Fruit fly (Drosophila melanogaster) whole organism, embryonic: ENCODE results near the gene Acp63F.

ENCODE experiments used
- Ada2b ChIP-seq: fragments of 200-800 bp; sonication (Bioruptor generic); IDR thresholded peaks from 2 replicates; pipeline ENCODE4 v1.3.6; 2022; ENCODE audit warnings: missing biosample characterization, missing genetic modification characterization
- Bdp1 ChIP-seq: fragments of 200-800 bp; sonication (Bioruptor generic); optimal IDR thresholded peaks from 3 replicates; lab custom pipeline; 2016; ENCODE audit warnings: missing biosample characterization, missing genetic modification characterization
- CG10267 ChIP-seq: fragments of 200-800 bp; sonication (Bioruptor generic); optimal IDR thresholded peaks from 2 replicates; lab custom pipeline; 2018; ENCODE audit warnings: missing biosample characterization, mild to moderate bottlenecking, missing genetic modification characterization, moderate library complexity
- CG10274 ChIP-seq: fragments of 200-800 bp; sonication (Bioruptor generic); optimal IDR thresholded peaks from 3 replicates; lab custom pipeline; 2017; ENCODE audit warnings: missing biosample characterization, mild to moderate bottlenecking, missing genetic modification characterization
- CG14667 ChIP-seq: fragments of 200-800 bp; sonication (Bioruptor generic); IDR thresholded peaks from 2 replicates; pipeline ENCODE4 v1.3.6; 2022; ENCODE audit warnings: missing biosample characterization, missing genetic modification characterization
- CG15514 ChIP-seq: fragments of 200-800 bp; sonication (Bioruptor generic); optimal IDR thresholded peaks from 3 replicates; lab custom pipeline; 2017; ENCODE audit warnings: missing biosample characterization, missing genetic modification characterization, mild to moderate bottlenecking, moderate library complexity, missing genetic modification reagents
- CG16815 ChIP-seq: fragments of 200-800 bp; sonication (Bioruptor generic); optimal IDR thresholded peaks from 3 replicates; lab custom pipeline; 2017; ENCODE audit warnings: missing biosample characterization, mild to moderate bottlenecking, missing genetic modification characterization
- CG18476 ChIP-seq: fragments of 200-800 bp; sonication (Bioruptor generic); optimal IDR thresholded peaks from 2 replicates; lab custom pipeline; 2016; ENCODE audit warnings: missing biosample characterization, mild to moderate bottlenecking, missing genetic modification characterization
- CG18599 ChIP-seq: fragments of 200-800 bp; sonication (Bioruptor generic); optimal IDR thresholded peaks from 3 replicates; lab custom pipeline; 2017; ENCODE audit warnings: missing biosample characterization, missing genetic modification characterization, mild to moderate bottlenecking, moderate library complexity, missing genetic modification reagents
- CG30431 ChIP-seq: fragments of 200-800 bp; sonication (Bioruptor generic); optimal IDR thresholded peaks from 2 replicates; lab custom pipeline; 2017; ENCODE audit warnings: missing biosample characterization, missing genetic modification characterization
- CG31441 ChIP-seq: fragments of 200-800 bp; sonication (Bioruptor generic); IDR thresholded peaks from 2 replicates; pipeline ENCODE4 v1.3.6; 2022; ENCODE audit warnings: missing biosample characterization, missing genetic modification characterization
- CG32772 ChIP-seq: fragments of 200-800 bp; sonication (Bioruptor generic); IDR thresholded peaks from 2 replicates; pipeline ENCODE4 v1.3.6; 2022; ENCODE audit warnings: missing biosample characterization, missing genetic modification characterization
- CG34224 ChIP-seq: fragments of 200-800 bp; sonication (Bioruptor generic); IDR thresholded peaks from 3 replicates; pipeline ENCODE4 v1.3.6; 2022; ENCODE audit warnings: missing biosample characterization, missing genetic modification characterization; ENCODE audit not compliant: partially characterized antibody
- CG4404 ChIP-seq: fragments of 200-800 bp; sonication (Bioruptor generic); IDR thresholded peaks from 2 replicates; pipeline ENCODE4 v1.3.6; 2022; ENCODE audit warnings: missing biosample characterization, missing genetic modification characterization
- CG6765 ChIP-seq: fragments of 200-800 bp; sonication (Bioruptor generic); optimal IDR thresholded peaks from 3 replicates; lab custom pipeline; 2017; ENCODE audit warnings: missing biosample characterization, mild to moderate bottlenecking, missing genetic modification characterization
- CG7372 ChIP-seq: fragments of 200-800 bp; sonication (Bioruptor generic); IDR thresholded peaks from 2 replicates; pipeline ENCODE4 v1.3.6; 2022; ENCODE audit warnings: missing biosample characterization, missing genetic modification characterization
- CG8944 ChIP-seq: fragments of 200-800 bp; sonication (Bioruptor generic); optimal IDR thresholded peaks from 3 replicates; lab custom pipeline; 2016; ENCODE audit warnings: missing biosample characterization, missing genetic modification characterization
- D19A ChIP-seq: fragments of 200-800 bp; optimal IDR thresholded peaks from 3 replicates; lab custom pipeline; 2019; ENCODE audit warnings: missing biosample characterization, mild to moderate bottlenecking, missing genetic modification characterization, moderate library complexity
- Dll ChIP-seq: fragments of 200-800 bp; sonication (Bioruptor generic); IDR thresholded peaks from 4 replicates; pipeline ENCODE4 v1.3.6; 2022; ENCODE audit warnings: missing biosample characterization, missing genetic modification characterization; ENCODE audit not compliant: partially characterized antibody
- Doc2 ChIP-seq: fragments of 200-800 bp; sonication (Bioruptor generic); IDR thresholded peaks from 2 replicates; pipeline ENCODE4 v1.3.6; 2022; ENCODE audit warnings: missing biosample characterization, missing genetic modification characterization
- Drgx ChIP-seq: fragments of 200-800 bp; sonication (Bioruptor generic); IDR thresholded peaks from 2 replicates; pipeline ENCODE4 v1.3.6; 2022; ENCODE audit warnings: missing biosample characterization, missing genetic modification characterization
- Hmx ChIP-seq: fragments of 200-800 bp; sonication (Bioruptor generic); optimal IDR thresholded peaks from 2 replicates; lab custom pipeline; 2016; ENCODE audit warnings: missing biosample characterization, missing genetic modification characterization
- Lim3 ChIP-seq: fragments of 200-800 bp; sonication (Bioruptor generic); IDR thresholded peaks from 2 replicates; pipeline ENCODE4 v1.3.6; 2022; ENCODE audit warnings: missing biosample characterization, missing genetic modification characterization
- Mad ChIP-seq: fragments of 200-800 bp; sonication (Bioruptor generic); optimal IDR thresholded peaks from 2 replicates; lab custom pipeline; 2016; ENCODE audit warnings: missing biosample characterization, missing genetic modification characterization
- Med ChIP-seq: fragments of 200-800 bp; sonication (Bioruptor generic); peaks from one replicate; lab custom pipeline; 2016; ENCODE audit warnings: missing biosample characterization, missing genetic modification characterization, mild to moderate bottlenecking, inconsistent platforms, moderate library complexity
- Meics ChIP-seq: fragments of 200-800 bp; sonication (Bioruptor generic); optimal IDR thresholded peaks from 2 replicates; lab custom pipeline; 2017; ENCODE audit warnings: missing biosample characterization, mild to moderate bottlenecking, missing genetic modification characterization
- Oli ChIP-seq: fragments of 200-800 bp; sonication (Bioruptor generic); optimal IDR thresholded peaks from 2 replicates; lab custom pipeline; 2018; ENCODE audit warnings: missing biosample characterization, mild to moderate bottlenecking, missing genetic modification characterization, moderate library complexity
- Opbp ChIP-seq: fragments of 200-800 bp; sonication (Bioruptor generic); IDR thresholded peaks from 3 replicates; pipeline ENCODE4 v1.3.6; 2022; ENCODE audit warnings: missing biosample characterization, missing genetic modification characterization; ENCODE audit not compliant: partially characterized antibody
- Optix ChIP-seq: fragments of 200-800 bp; sonication (Bioruptor generic); IDR thresholded peaks from 3 replicates; pipeline ENCODE4 v1.3.6; 2022; ENCODE audit warnings: missing biosample characterization, missing genetic modification characterization
- PHDP ChIP-seq: fragments of 200-800 bp; sonication (Bioruptor generic); optimal IDR thresholded peaks from 3 replicates; lab custom pipeline; 2018; ENCODE audit warnings: missing biosample characterization, mild to moderate bottlenecking, missing genetic modification characterization, moderate library complexity
- Ptx1 ChIP-seq: fragments of 200-800 bp; sonication (Bioruptor generic); IDR thresholded peaks from 2 replicates; pipeline ENCODE4 v1.3.6; 2022; ENCODE audit warnings: missing biosample characterization, missing genetic modification characterization
- Scr ChIP-seq: fragments of 200-800 bp; sonication (Bioruptor generic); IDR thresholded peaks from 2 replicates; pipeline ENCODE4 v1.3.6; 2022; ENCODE audit warnings: missing biosample characterization, missing genetic modification characterization; ENCODE audit not compliant: partially characterized antibody
- ash1 ChIP-seq: fragments of 200-800 bp; sonication (Bioruptor generic); optimal IDR thresholded peaks from 2 replicates; lab custom pipeline; 2018; ENCODE audit warnings: missing biosample characterization, mild to moderate bottlenecking, missing genetic modification characterization
- bowl ChIP-seq: fragments of 200-800 bp; sonication (Bioruptor generic); IDR thresholded peaks from 2 replicates; pipeline ENCODE4 v1.3.6; 2022; ENCODE audit warnings: missing biosample characterization, missing genetic modification characterization
- cas ChIP-seq: fragments of 200-800 bp; sonication (Bioruptor generic); IDR thresholded peaks from 2 replicates; pipeline ENCODE4 v1.3.6; 2022; ENCODE audit warnings: missing biosample characterization, missing genetic modification characterization
- ci ChIP-seq: fragments of 200-800 bp; sonication (Bioruptor generic); IDR thresholded peaks from 3 replicates; pipeline ENCODE4 v1.3.6; 2022; ENCODE audit warnings: missing biosample characterization, missing genetic modification characterization
- crp ChIP-seq, 2 experiments: fragments of 200-800 bp; sonication (Bioruptor generic); optimal IDR thresholded peaks; 2 replicates in 1 of 2; 3 replicates in 1 of 2; lab custom pipeline; 2017; ENCODE audit warnings: missing biosample characterization in 2 of 2, missing genetic modification characterization in 2 of 2, mild to moderate bottlenecking in 1 of 2, moderate library complexity in 1 of 2
- da ChIP-seq: fragments of 200-800 bp; sonication (Bioruptor generic); optimal IDR thresholded peaks from 2 replicates; lab custom pipeline; 2016; ENCODE audit warnings: missing biosample characterization, missing genetic modification characterization
- grau ChIP-seq: fragments of 200-800 bp; optimal IDR thresholded peaks from 3 replicates; lab custom pipeline; 2019; ENCODE audit warnings: missing biosample characterization, mild to moderate bottlenecking, missing genetic modification characterization, moderate library complexity
- mld ChIP-seq: fragments of 200-800 bp; sonication (Bioruptor generic); IDR thresholded peaks from 3 replicates; pipeline ENCODE4 v1.3.6; 2022; ENCODE audit warnings: missing biosample characterization, missing genetic modification characterization; ENCODE audit not compliant: partially characterized antibody
- p53 ChIP-seq: fragments of 200-800 bp; sonication (Bioruptor generic); optimal IDR thresholded peaks from 2 replicates; lab custom pipeline; 2016; ENCODE audit warnings: missing biosample characterization, missing genetic modification characterization
- peb ChIP-seq: fragments of 200-800 bp; sonication (Bioruptor generic); IDR thresholded peaks from 2 replicates; pipeline ENCODE4 v1.3.6; 2022; ENCODE audit warnings: missing biosample characterization, missing genetic modification characterization
- pfk ChIP-seq: fragments of 200-800 bp; sonication (Bioruptor generic); optimal IDR thresholded peaks from 2 replicates; lab custom pipeline; 2018; ENCODE audit warnings: missing biosample characterization, mild to moderate bottlenecking, missing genetic modification characterization, moderate library complexity
- salm ChIP-seq: fragments of 200-800 bp; sonication (Bioruptor generic); optimal IDR thresholded peaks from 2 replicates; lab custom pipeline; 2018; ENCODE audit warnings: missing biosample characterization, mild to moderate bottlenecking, missing genetic modification characterization
- sc ChIP-seq, 3 experiments: fragments of >200 bp in 2 of 3; fragments of 200-800 bp in 1 of 3; sonication (Bioruptor generic) in 1 of 3; optimal IDR thresholded peaks; 2 replicates in 2 of 3; 3 replicates in 1 of 3; lab custom pipeline; 2017; ENCODE audit warnings: mild to moderate bottlenecking in 1 of 3, missing biosample characterization in 1 of 3, missing genetic modification characterization in 1 of 3, missing genetic modification reagents in 1 of 3
- sisA ChIP-seq: fragments of 200-800 bp; sonication (Bioruptor generic); IDR thresholded peaks from 2 replicates; pipeline ENCODE4 v1.3.6; 2022; ENCODE audit warnings: missing biosample characterization, missing genetic modification characterization
- sna ChIP-seq: fragments of 200-800 bp; sonication (Bioruptor generic); IDR thresholded peaks from 2 replicates; pipeline ENCODE4 v1.3.6; 2022; ENCODE audit warnings: missing biosample characterization, missing genetic modification characterization; ENCODE audit not compliant: partially characterized antibody
- sr ChIP-seq: fragments of 200-800 bp; sonication (Bioruptor generic); IDR thresholded peaks from 3 replicates; pipeline ENCODE4 v1.3.6; 2022; ENCODE audit warnings: missing biosample characterization, missing genetic modification characterization
- tll ChIP-seq, 2 experiments: fragments of 200-800 bp in 1 of 2; fragments of >200 bp in 1 of 2; sonication (Bioruptor generic) in 1 of 2; optimal IDR thresholded peaks; 2 replicates each; lab custom pipeline; 2017 to 2019; ENCODE audit warnings: missing biosample characterization in 2 of 2, missing genetic modification characterization in 2 of 2, mild to moderate bottlenecking in 1 of 2, moderate library complexity in 1 of 2
- unc-4 ChIP-seq: fragments of 200-800 bp; sonication (Bioruptor generic); IDR thresholded peaks from 2 replicates; pipeline ENCODE4 v1.3.6; 2022; ENCODE audit warnings: missing biosample characterization, missing genetic modification characterization; ENCODE audit not compliant: partially characterized antibody

Gene Acp63F

dm6 chr3L:3852842-3853241 is 36.7 kb upstream of the Acp63F start (continued):
- TF ChIP-seq Meics (GFP tag; lab: Kevin White, UChicago): no peak
- 0 out of 2 replicates have a peak, but pooled peaks have one; percentile 23 for TF ChIP-seq Ada2b (GFP tag; lab: Robert Waterston, UW)
- no peak for TF ChIP-seq Doc2 (GFP tag; lab: Robert Waterston, UW)
- no peak for TF ChIP-seq CG15514 (GFP tag; lab: Kevin White, UChicago)
- no peak for TF ChIP-seq da (GFP tag; lab: Kevin White, UChicago)
- no peak for TF ChIP-seq CG30431
- no peak for TF ChIP-seq CG10274
- no peak for TF ChIP-seq CG18476
- TF ChIP-seq CG34224 (GFP tag; lab: Robert Waterston, UW): no peak
- TF ChIP-seq sr: no peak
- TF ChIP-seq CG14667 (GFP tag; lab: Robert Waterston, UW): no peak
- no peak for TF ChIP-seq Dll (GFP tag; lab: Robert Waterston, UW)
- TF ChIP-seq D19A: no peak
- peak; percentile 16 for TF ChIP-seq CG16815 (GFP tag; lab: Kevin White, UChicago)
- peak; percentile 49 for TF ChIP-seq CG8944 (GFP tag; lab: Kevin White, UChicago)
- TF ChIP-seq salm (tag; lab: Kevin White, UChicago): peak; percentile 41
- TF ChIP-seq Lim3 (GFP tag; lab: Robert Waterston, UW): no peak
- TF ChIP-seq Bdp1 (GFP tag; lab: Kevin White, UChicago): no peak
- no peak for TF ChIP-seq CG6765 (GFP tag; lab: Kevin White, UChicago)
- TF ChIP-seq sc (optimal IDR thresholded peaks at IDR 0.05; lab: Kevin White, UChicago): no peak
- peak; percentile 55 for TF ChIP-seq sc (GFP tag; optimal IDR thresholded peaks at IDR 0.05; lab: Kevin White, UChicago)
- TF ChIP-seq sisA (GFP tag; lab: Robert Waterston, UW): peak; percentile 79
- TF ChIP-seq CG18599 (GFP tag; lab: Kevin White, UChicago): no peak
- peak; percentile 36; the same call in 1 of the 2 replicates for TF ChIP-seq Ptx1 (GFP tag; lab: Robert Waterston, UW)
- no peak for TF ChIP-seq Hmx (GFP tag; lab: Kevin White, UChicago)
- no peak for TF ChIP-seq Optix (GFP tag; lab: Robert Waterston, UW)
- peak; percentile 34; the same call in 1 of the 2 replicates for TF ChIP-seq CG31441 (GFP tag; lab: Robert Waterston, UW)
- TF ChIP-seq CG10267 (tag; lab: Kevin White, UChicago): peak; percentile 22
- no peak for TF ChIP-seq CG32772
- no peak for TF ChIP-seq ash1
- no peak for TF ChIP-seq tll (GFP tag; optimal IDR thresholded peaks at IDR 0.05; lab: Kevin White, UChicago)
- no peak for TF ChIP-seq p53 (GFP tag; lab: Kevin White, UChicago)
- peak; percentile 75 for TF ChIP-seq Oli (tag; lab: Kevin White, UChicago)
- TF ChIP-seq CG4404 (GFP tag; lab: Robert Waterston, UW): peak; percentile 51
- no peak for TF ChIP-seq unc-4 (GFP tag; lab: Robert Waterston, UW)
- TF ChIP-seq PHDP (tag; lab: Kevin White, UChicago): peak; percentile 37
- peak; percentile 37; the same call in 1 of the 2 replicates for TF ChIP-seq Drgx (GFP tag; lab: Robert Waterston, UW)
- TF ChIP-seq Med (GFP tag; lab: Kevin White, UChicago): peak; percentile 92
- no peak for TF ChIP-seq cas
- no peak for TF ChIP-seq crp (GFP tag; optimal IDR thresholded peaks at IDR 0.05; lab: Kevin White, UChicago)
- TF ChIP-seq Scr: no peak
- TF ChIP-seq mld: no peak
- no peak; the same call in 1 of the 2 replicates for TF ChIP-seq peb (GFP tag; lab: Robert Waterston, UW)
- TF ChIP-seq grau (tag; lab: Kevin White, UChicago): peak; percentile 89
- TF ChIP-seq bowl (GFP tag; lab: Robert Waterston, UW): no peak
- no peak for TF ChIP-seq CG7372
- no peak for TF ChIP-seq sna
- no peak for TF ChIP-seq pfk (GFP tag; lab: Kevin White, UChicago)
- TF ChIP-seq ci (GFP tag; lab: Robert Waterston, UW): peak; percentile 92
- TF ChIP-seq Mad (GFP tag; lab: Kevin White, UChicago): peak; percentile 35
- no peak for TF ChIP-seq Opbp
